Fruit fly (Drosophila melanogaster) whole organism, embryonic: Measurements from ENCODE around the gene CheA29a.

Experiments
- Awh ChIP-seq: fragments of 200-800 bp; sonication (Bioruptor generic); IDR thresholded peaks from 2 replicates; pipeline ENCODE4, ENCODE4 v1.3.6; 2022; ENCODE audit warnings: missing biosample characterization, missing genetic modification characterization
- Bgb ChIP-seq: fragments of 200-800 bp; sonication (Bioruptor generic); IDR thresholded peaks from 2 replicates; pipeline ENCODE4 v1.3.6; 2022; ENCODE audit warnings: missing biosample characterization, missing genetic modification characterization; ENCODE audit not compliant: partially characterized antibody
- BtbVII ChIP-seq: fragments of 200-800 bp; sonication (Bioruptor generic); optimal IDR thresholded peaks from 3 replicates; lab custom pipeline; 2017; ENCODE audit warnings: missing biosample characterization, mild to moderate bottlenecking, missing genetic modification characterization
- Bteb2 ChIP-seq: fragments of 200-800 bp; sonication (Bioruptor generic); optimal IDR thresholded peaks from 2 replicates; lab custom pipeline; 2016; ENCODE audit warnings: missing biosample characterization, missing genetic modification characterization
- CG10979 ChIP-seq: fragments of 200-800 bp; sonication (Bioruptor generic); optimal IDR thresholded peaks from 2 replicates; lab custom pipeline; 2018; ENCODE audit warnings: missing biosample characterization, mild to moderate bottlenecking, missing genetic modification characterization, moderate library complexity
- CG11247 ChIP-seq: fragments of 200-800 bp; sonication (Bioruptor generic); IDR thresholded peaks from 2 replicates; pipeline ENCODE4 v1.3.6; 2022; ENCODE audit warnings: missing biosample characterization, missing genetic modification characterization
- CG1233 ChIP-seq: fragments of 200-800 bp; sonication (Bioruptor generic); optimal IDR thresholded peaks from 4 replicates; lab custom pipeline; 2018; ENCODE audit warnings: missing biosample characterization, mild to moderate bottlenecking, missing genetic modification characterization
- CG14710 ChIP-seq: fragments of 200-800 bp; sonication (Bioruptor generic); optimal IDR thresholded peaks from 3 replicates; lab custom pipeline; 2019; ENCODE audit warnings: missing biosample characterization, mild to moderate bottlenecking, missing genetic modification characterization, moderate library complexity
- CG14860 ChIP-seq: fragments of 200-800 bp; sonication (Bioruptor generic); IDR thresholded peaks from 3 replicates; pipeline ENCODE4 v1.3.6; 2022; ENCODE audit warnings: missing biosample characterization, missing genetic modification characterization; ENCODE audit not compliant: partially characterized antibody
- CG15073 ChIP-seq: fragments of 200-800 bp; sonication (Bioruptor generic); optimal IDR thresholded peaks from 2 replicates; lab custom pipeline; 2016; ENCODE audit warnings: missing biosample characterization, missing genetic modification characterization
- CG16813 ChIP-seq: fragments of 200-800 bp; sonication (Bioruptor generic); IDR thresholded peaks from 3 replicates; pipeline ENCODE4 v1.3.6; 2022; ENCODE audit warnings: missing biosample characterization, missing genetic modification characterization; ENCODE audit not compliant: partially characterized antibody
- CG17385 ChIP-seq: fragments of 200-800 bp; sonication (Bioruptor generic); optimal IDR thresholded peaks from 3 replicates; lab custom pipeline; 2018; ENCODE audit warnings: missing biosample characterization, mild to moderate bottlenecking, missing genetic modification characterization
- CG30403 ChIP-seq: fragments of 200-800 bp; sonication (Bioruptor generic); optimal IDR thresholded peaks from 3 replicates; lab custom pipeline; 2016; ENCODE audit warnings: missing biosample characterization, missing genetic modification characterization
- CG4282 ChIP-seq: fragments of 200-800 bp; sonication (Bioruptor generic); optimal IDR thresholded peaks from 2 replicates; lab custom pipeline; 2016; ENCODE audit warnings: missing biosample characterization, missing genetic modification characterization
- CG4854 ChIP-seq: fragments of 200-800 bp; sonication (Bioruptor generic); optimal IDR thresholded peaks from 2 replicates; lab custom pipeline; 2016; ENCODE audit warnings: missing biosample characterization, missing genetic modification characterization, inconsistent platforms
- CG6254 ChIP-seq: fragments of 200-800 bp; sonication (Bioruptor generic); optimal IDR thresholded peaks from 3 replicates; lab custom pipeline; 2017; ENCODE audit warnings: mild to moderate bottlenecking, missing biosample characterization, missing genetic modification reagents, missing genetic modification characterization
- CG8765 ChIP-seq: fragments of 200-800 bp; sonication (Bioruptor generic); IDR thresholded peaks from 2 replicates; pipeline ENCODE4 v1.3.6; 2022; ENCODE audit warnings: missing biosample characterization, missing genetic modification characterization
- Chrac-16 ChIP-seq: fragments of 200-800 bp; sonication (Bioruptor generic); optimal IDR thresholded peaks from 3 replicates; lab custom pipeline; 2016; ENCODE audit warnings: missing biosample characterization, missing genetic modification characterization
- CoRest ChIP-seq: fragments of 200-800 bp; sonication (Bioruptor generic); optimal IDR thresholded peaks from 3 replicates; lab custom pipeline; 2018; ENCODE audit warnings: missing biosample characterization, mild to moderate bottlenecking, missing genetic modification characterization, moderate library complexity
- CrebB ChIP-seq: fragments of 200-800 bp; sonication (Bioruptor generic); optimal IDR thresholded peaks from 3 replicates; lab custom pipeline; 2018; ENCODE audit warnings: missing biosample characterization, mild to moderate bottlenecking, missing genetic modification characterization
- Dll ChIP-seq: fragments of 200-800 bp; sonication (Bioruptor generic); IDR thresholded peaks from 4 replicates; pipeline ENCODE4 v1.3.6; 2022; ENCODE audit warnings: missing biosample characterization, missing genetic modification characterization; ENCODE audit not compliant: partially characterized antibody
- Doc2 ChIP-seq: fragments of 200-800 bp; sonication (Bioruptor generic); IDR thresholded peaks from 2 replicates; pipeline ENCODE4 v1.3.6; 2022; ENCODE audit warnings: missing biosample characterization, missing genetic modification characterization
- E2f1 ChIP-seq: fragments of 200-800 bp; sonication (Bioruptor generic); IDR thresholded peaks from 2 replicates; pipeline ENCODE4 v1.3.6; 2022; ENCODE audit warnings: missing biosample characterization, missing genetic modification characterization
- HmgD ChIP-seq: fragments of 200-800 bp; sonication (Bioruptor generic); optimal IDR thresholded peaks from 3 replicates; lab custom pipeline; 2016; ENCODE audit warnings: missing biosample characterization, missing genetic modification characterization
- HmgZ ChIP-seq: fragments of 200-800 bp; sonication (Bioruptor generic); optimal IDR thresholded peaks from 2 replicates; lab custom pipeline; 2018; ENCODE audit warnings: missing biosample characterization, mild to moderate bottlenecking, missing genetic modification characterization
- Hmr ChIP-seq: fragments of 200-800 bp; sonication (Bioruptor generic); optimal IDR thresholded peaks from 3 replicates; lab custom pipeline; 2017; ENCODE audit warnings: mild to moderate bottlenecking, missing biosample characterization, missing genetic modification reagents, missing genetic modification characterization
- Hr51 ChIP-seq, 2 experiments: fragments of 200-800 bp; sonication (Bioruptor generic); optimal IDR thresholded peaks; 2 replicates in 1 of 2; 3 replicates in 1 of 2; lab custom pipeline; 2016 to 2018; ENCODE audit warnings: missing biosample characterization in 2 of 2, missing genetic modification characterization in 2 of 2, mild to moderate bottlenecking in 1 of 2, moderate library complexity in 1 of 2
- Jarid2 ChIP-seq: fragments of 200-800 bp; sonication (Bioruptor generic); optimal IDR thresholded peaks from 3 replicates; lab custom pipeline; 2017; ENCODE audit warnings: mild to moderate bottlenecking, missing biosample characterization, missing genetic modification reagents, missing genetic modification characterization
- Kr ChIP-seq: fragments of 200-800 bp; sonication (Bioruptor generic); optimal IDR thresholded peaks from 2 replicates; lab custom pipeline; 2017; ENCODE audit warnings: missing biosample characterization, mild to moderate bottlenecking, missing genetic modification characterization
- MTF-1 ChIP-seq: fragments of 200-800 bp; sonication (Bioruptor generic); optimal IDR thresholded peaks from 2 replicates; lab custom pipeline; 2018; ENCODE audit warnings: missing biosample characterization, mild to moderate bottlenecking, missing genetic modification characterization, borderline replicate concordance
- Med ChIP-seq: fragments of 200-800 bp; sonication (Bioruptor generic); peaks from one replicate; lab custom pipeline; 2016; ENCODE audit warnings: missing biosample characterization, missing genetic modification characterization, mild to moderate bottlenecking, inconsistent platforms, moderate library complexity
- Mes4 ChIP-seq: fragments of 200-800 bp; sonication (Bioruptor generic); optimal IDR thresholded peaks from 2 replicates; lab custom pipeline; 2016; ENCODE audit warnings: missing biosample characterization, missing genetic modification characterization
- Neu2 ChIP-seq: fragments of 200-800 bp; sonication (Bioruptor generic); optimal IDR thresholded peaks from 3 replicates; lab custom pipeline; 2016; ENCODE audit warnings: missing biosample characterization, missing genetic modification characterization, borderline replicate concordance
- Oaz ChIP-seq: fragments of 200-800 bp; sonication (Bioruptor generic); IDR thresholded peaks from 2 replicates; pipeline ENCODE4 v1.3.6; 2022; ENCODE audit warnings: missing biosample characterization, missing genetic modification characterization
- Taf1 ChIP-seq: fragments of 200-800 bp; sonication (Bioruptor generic); IDR thresholded peaks from 2 replicates; pipeline ENCODE4 v1.3.6; 2022; ENCODE audit warnings: missing biosample characterization, missing genetic modification characterization
- bbx ChIP-seq: fragments of 200-800 bp; sonication (Bioruptor generic); IDR thresholded peaks from 2 replicates; pipeline ENCODE4 v1.3.6; 2022; ENCODE audit warnings: missing biosample characterization, missing genetic modification characterization; ENCODE audit not compliant: partially characterized antibody
- bcd ChIP-seq: fragments of 200-800 bp; sonication (Bioruptor generic); optimal IDR thresholded peaks from 2 replicates; lab custom pipeline; 2017; ENCODE audit warnings: missing biosample characterization, mild to moderate bottlenecking, missing genetic modification characterization
- cato ChIP-seq: fragments of 200-800 bp; sonication (Bioruptor generic); optimal IDR thresholded peaks from 2 replicates; lab custom pipeline; 2016; ENCODE audit warnings: missing biosample characterization, missing genetic modification characterization, borderline replicate concordance
- dpn ChIP-seq, 2 experiments: fragments of 200-800 bp; sonication (Bioruptor generic); optimal IDR thresholded peaks; 3 replicates each; lab custom pipeline; 2016; ENCODE audit warnings: missing biosample characterization in 2 of 2, missing genetic modification characterization in 2 of 2
- esg ChIP-seq: fragments of 200-800 bp; sonication (Bioruptor generic); conservative IDR thresholded peaks from 2 replicates; pipeline ENCODE4 v1.3.6; 2022; ENCODE audit warnings: missing biosample characterization, missing genetic modification characterization
- gfzf ChIP-seq: fragments of 200-800 bp; sonication (Bioruptor generic); optimal IDR thresholded peaks from 2 replicates; lab custom pipeline; 2016; ENCODE audit warnings: missing biosample characterization, mild to moderate bottlenecking, missing genetic modification characterization, moderate library complexity
- gro ChIP-seq: fragments of 200-800 bp; sonication (Bioruptor generic); optimal IDR thresholded peaks from 2 replicates; lab custom pipeline; 2016; ENCODE audit warnings: missing biosample characterization, missing genetic modification characterization
- jing ChIP-seq: fragments of 200-800 bp; sonication (Bioruptor generic); optimal IDR thresholded peaks from 2 replicates; lab custom pipeline; 2018; ENCODE audit warnings: missing biosample characterization, mild to moderate bottlenecking, missing genetic modification characterization
- nau ChIP-seq: fragments of 200-800 bp; sonication (Bioruptor generic); optimal IDR thresholded peaks from 3 replicates; lab custom pipeline; 2017; ENCODE audit warnings: missing biosample characterization, mild to moderate bottlenecking, missing genetic modification characterization, missing genetic modification reagents
- nerfin-2 ChIP-seq: fragments of 200-800 bp; sonication (Bioruptor generic); IDR thresholded peaks from 2 replicates; pipeline ENCODE4 v1.3.6; 2022; ENCODE audit warnings: missing biosample characterization, missing genetic modification characterization; ENCODE audit not compliant: partially characterized antibody
- peb ChIP-seq: fragments of 200-800 bp; sonication (Bioruptor generic); IDR thresholded peaks from 2 replicates; pipeline ENCODE4 v1.3.6; 2022; ENCODE audit warnings: missing biosample characterization, missing genetic modification characterization
- pfk ChIP-seq: fragments of 200-800 bp; sonication (Bioruptor generic); optimal IDR thresholded peaks from 2 replicates; lab custom pipeline; 2018; ENCODE audit warnings: missing biosample characterization, mild to moderate bottlenecking, missing genetic modification characterization, moderate library complexity
- ro ChIP-seq: fragments of 200-800 bp; sonication (Bioruptor generic); IDR thresholded peaks from 2 replicates; pipeline ENCODE4 v1.3.6; 2022; ENCODE audit warnings: missing biosample characterization, missing genetic modification characterization
- unpg ChIP-seq: fragments of 200-800 bp; sonication (Bioruptor generic); optimal IDR thresholded peaks from 3 replicates; lab custom pipeline; 2018; ENCODE audit warnings: missing biosample characterization, mild to moderate bottlenecking, missing genetic modification characterization, moderate library complexity
- zen ChIP-seq: fragments of 200-800 bp; sonication (Bioruptor generic); optimal IDR thresholded peaks from 3 replicates; lab custom pipeline; 2018; ENCODE audit warnings: missing biosample characterization, mild to moderate bottlenecking, missing genetic modification characterization, moderate library complexity

CheA29a gene

dm6 chr2L:8511723-8512122, 34.6 kb downstream of the CheA29a start, which contains the start of gene CG13096 (continued):
- TF ChIP-seq Oaz (no peak), esg (GFP tag; lab: Robert Waterston, UW) (no peak), Dll (GFP tag; lab: Robert Waterston, UW) (peak; percentile 99), CG16813 (GFP tag; lab: Robert Waterston, UW) (peak; percentile 98), CG8765 (GFP tag; lab: Robert Waterston, UW) (no peak), Doc2 (GFP tag; lab: Robert Waterston, UW) (no peak), gfzf (peak; percentile 53), CG15073 (GFP tag; lab: Kevin White, UChicago) (no peak), Jarid2 (GFP tag; lab: Kevin White, UChicago) (no peak), Taf1 (GFP tag; lab: Robert Waterston, UW) (no peak), dpn (GFP tag; optimal IDR thresholded peaks at IDR 0.05; lab: Kevin White, UChicago) (peak; percentile 37 to 43), CG1233 (GFP tag; lab: Kevin White, UChicago) (no peak), nau (no peak), CG30403 (no peak), CG14860 (GFP tag; lab: Robert Waterston, UW) (peak; percentile 96), CG4854 (GFP tag; lab: Kevin White, UChicago) (peak; percentile 25), HmgZ (peak; percentile 86), Mes4 (peak; percentile 30), CG17385 (GFP tag; lab: Kevin White, UChicago) (no peak), bbx (GFP tag; lab: Robert Waterston, UW) (peak; percentile 99), Hmr (no peak), zen (peak; percentile 65), Chrac-16 (GFP tag; lab: Kevin White, UChicago) (no peak), Bgb (GFP tag; lab: Robert Waterston, UW) (peak; percentile 99), peb (GFP tag; lab: Robert Waterston, UW) (no peak), Bteb2 (GFP tag; lab: Kevin White, UChicago) (no peak), gro (GFP tag; lab: Kevin White, UChicago) (peak; percentile 68), CoRest (tag; lab: Kevin White, UChicago) (peak; percentile 64), cato (no peak), BtbVII (GFP tag; lab: Kevin White, UChicago) (no peak), Neu2 (no peak), bcd (GFP tag; lab: Kevin White, UChicago) (no peak), pfk (GFP tag; lab: Kevin White, UChicago) (no peak), nerfin-2 (GFP tag; lab: Robert Waterston, UW) (peak; percentile 97), Kr (GFP tag; lab: Kevin White, UChicago) (no peak), ro (GFP tag; lab: Robert Waterston, UW) (no peak), Med (no peak), CG6254 (GFP tag; lab: Kevin White, UChicago) (no peak), CG11247 (GFP tag; lab: Robert Waterston, UW) (no peak), MTF-1 (GFP tag; lab: Kevin White, UChicago) (no peak), CG14710 (tag; lab: Kevin White, UChicago) (peak; percentile 76), jing (GFP tag; lab: Kevin White, UChicago) (no peak), Awh (GFP tag; lab: Robert Waterston, UW) (no peak), CG10979 (no peak), HmgD (GFP tag; lab: Kevin White, UChicago) (peak; percentile 83), Hr51 (GFP tag; optimal IDR thresholded peaks at IDR 0.05; lab: Kevin White, UChicago) (peak in 1 of 2 experiments; percentile 27), CrebB (tag; lab: Kevin White, UChicago) (peak; percentile 6), unpg (GFP tag; lab: Kevin White, UChicago) (no peak), E2f1 (GFP tag; lab: Robert Waterston, UW) (no peak), CG4282 (GFP tag; lab: Kevin White, UChicago) (no peak)
